Fruit fly (Drosophila melanogaster) whole organism, embryonic: ENCODE measurements around the gene CG33941.
A peak's percentile ranks its signal among the peaks of the same experiment; 100 is the strongest.

Source experiments
- Antp ChIP-seq: fragments of 200-800 bp; sonication (Bioruptor generic); optimal IDR thresholded peaks from 3 replicates; lab custom pipeline; 2016; ENCODE audit warnings: missing biosample characterization, missing genetic modification characterization
- Asciz ChIP-seq: fragments of 200-800 bp; sonication (Bioruptor generic); optimal IDR thresholded peaks from 2 replicates; lab custom pipeline; 2017; ENCODE audit warnings: missing biosample characterization, mild to moderate bottlenecking, missing genetic modification characterization, missing genetic modification reagents
- CG10274 ChIP-seq: fragments of 200-800 bp; sonication (Bioruptor generic); optimal IDR thresholded peaks from 3 replicates; lab custom pipeline; 2017; ENCODE audit warnings: missing biosample characterization, mild to moderate bottlenecking, missing genetic modification characterization
- CG12236 ChIP-seq: fragments of 200-800 bp; sonication (Bioruptor generic); optimal IDR thresholded peaks from 2 replicates; lab custom pipeline; 2016; ENCODE audit warnings: missing biosample characterization, missing genetic modification characterization
- CG12659 ChIP-seq: fragments of 200-800 bp; sonication (Bioruptor generic); optimal IDR thresholded peaks from 3 replicates; lab custom pipeline; 2017; ENCODE audit warnings: mild to moderate bottlenecking, missing biosample characterization, missing genetic modification reagents, missing genetic modification characterization
- CG15696 ChIP-seq: fragments of 200-800 bp; sonication (Bioruptor generic); optimal IDR thresholded peaks from 2 replicates; lab custom pipeline; 2019; ENCODE audit warnings: missing biosample characterization, mild to moderate bottlenecking, missing genetic modification characterization, moderate library complexity
- CG1647 ChIP-seq: fragments of 200-800 bp; sonication (Bioruptor generic); optimal IDR thresholded peaks from 3 replicates; lab custom pipeline; 2016; ENCODE audit warnings: missing biosample characterization, missing genetic modification characterization
- CG16813 ChIP-seq: fragments of 200-800 bp; sonication (Bioruptor generic); IDR thresholded peaks from 3 replicates; pipeline ENCODE4 v1.3.6; 2022; ENCODE audit warnings: missing biosample characterization, missing genetic modification characterization; ENCODE audit not compliant: partially characterized antibody
- CG17385 ChIP-seq: fragments of 200-800 bp; sonication (Bioruptor generic); optimal IDR thresholded peaks from 3 replicates; lab custom pipeline; 2018; ENCODE audit warnings: missing biosample characterization, mild to moderate bottlenecking, missing genetic modification characterization
- CG17568 ChIP-seq: fragments of 200-800 bp; sonication (Bioruptor generic); optimal IDR thresholded peaks from 2 replicates; lab custom pipeline; 2018; ENCODE audit warnings: missing biosample characterization, mild to moderate bottlenecking, missing genetic modification characterization, moderate library complexity
- CG1832 ChIP-seq: fragments of 200-800 bp; sonication (Bioruptor generic); optimal IDR thresholded peaks from 2 replicates; lab custom pipeline; 2017; ENCODE audit warnings: missing biosample characterization, mild to moderate bottlenecking, missing genetic modification characterization, inconsistent platforms
- CG2202 ChIP-seq: fragments of 200-800 bp; sonication (Bioruptor generic); optimal IDR thresholded peaks from 2 replicates; lab custom pipeline; 2018; ENCODE audit warnings: missing biosample characterization, mild to moderate bottlenecking, missing genetic modification characterization
- CG34376 ChIP-seq: fragments of 200-800 bp; sonication (Bioruptor generic); optimal IDR thresholded peaks from 2 replicates; lab custom pipeline; 2018; ENCODE audit warnings: missing biosample characterization, mild to moderate bottlenecking, missing genetic modification characterization
- CG43689 ChIP-seq: fragments of 200-800 bp; sonication (Bioruptor generic); IDR thresholded peaks from 2 replicates; pipeline ENCODE4 v1.3.6; 2022; ENCODE audit warnings: missing biosample characterization, missing genetic modification characterization
- CG4820 ChIP-seq: fragments of 200-800 bp; sonication (Bioruptor generic); optimal IDR thresholded peaks from 3 replicates; lab custom pipeline; 2016; ENCODE audit warnings: missing biosample characterization, missing genetic modification characterization
- CG8944 ChIP-seq: fragments of 200-800 bp; sonication (Bioruptor generic); optimal IDR thresholded peaks from 3 replicates; lab custom pipeline; 2016; ENCODE audit warnings: missing biosample characterization, missing genetic modification characterization
- CG9609 ChIP-seq: fragments of 200-800 bp; sonication (Bioruptor generic); optimal IDR thresholded peaks from 3 replicates; lab custom pipeline; 2016; ENCODE audit warnings: missing biosample characterization, missing genetic modification characterization
- Camta ChIP-seq: fragments of 200-800 bp; sonication (Bioruptor generic); optimal IDR thresholded peaks from 2 replicates; lab custom pipeline; 2016; ENCODE audit warnings: missing biosample characterization, missing genetic modification characterization
- Dfd ChIP-seq, 2 experiments: fragments of >200 bp; optimal IDR thresholded peaks; 2 replicates each; lab custom pipeline; 2017; ENCODE audit warnings: missing biosample characterization in 2 of 2, missing genetic modification characterization in 2 of 2
- Dip2 ChIP-seq: fragments of 200-800 bp; sonication (Bioruptor generic); IDR thresholded peaks from 2 replicates; pipeline ENCODE4 v1.3.6; 2022; ENCODE audit warnings: missing biosample characterization, missing genetic modification characterization
- Ets97D ChIP-seq: fragments of 200-800 bp; sonication (Bioruptor generic); optimal IDR thresholded peaks from 3 replicates; lab custom pipeline; 2016; ENCODE audit warnings: missing biosample characterization, missing genetic modification characterization
- Fer1 ChIP-seq: fragments of 200-800 bp; sonication (Bioruptor generic); optimal IDR thresholded peaks from 2 replicates; lab custom pipeline; 2017; ENCODE audit warnings: missing biosample characterization, mild to moderate bottlenecking, missing genetic modification characterization
- GATAe ChIP-seq: fragments of 200-800 bp; sonication (Bioruptor generic); conservative IDR thresholded peaks from 2 replicates; pipeline ENCODE4 v1.3.6; 2022; ENCODE audit warnings: missing biosample characterization, missing genetic modification characterization
- HLH3B ChIP-seq: fragments of 200-800 bp; sonication (Bioruptor generic); IDR thresholded peaks from 2 replicates; pipeline ENCODE4 v1.3.6; 2022; ENCODE audit warnings: missing biosample characterization, missing genetic modification characterization
- HLHmδ ChIP-seq: fragments of 200-800 bp; sonication (Bioruptor generic); optimal IDR thresholded peaks from 2 replicates; lab custom pipeline; 2018; ENCODE audit warnings: missing biosample characterization, mild to moderate bottlenecking, missing genetic modification characterization, moderate library complexity
- Hr39 ChIP-seq: fragments of >200 bp; optimal IDR thresholded peaks from 2 replicates; lab custom pipeline; 2017
- Hsf ChIP-seq: fragments of 200-800 bp; sonication (Bioruptor generic); optimal IDR thresholded peaks from 3 replicates; lab custom pipeline; 2016; ENCODE audit warnings: missing biosample characterization, missing genetic modification characterization
- Mrtf ChIP-seq: fragments of 200-800 bp; sonication (Bioruptor generic); IDR thresholded peaks from 3 replicates; pipeline ENCODE4 v1.3.6; 2022; ENCODE audit warnings: missing biosample characterization, missing genetic modification characterization
- Oaz ChIP-seq: fragments of 200-800 bp; sonication (Bioruptor generic); IDR thresholded peaks from 2 replicates; pipeline ENCODE4 v1.3.6; 2022; ENCODE audit warnings: missing biosample characterization, missing genetic modification characterization
- Oli ChIP-seq: fragments of 200-800 bp; sonication (Bioruptor generic); optimal IDR thresholded peaks from 2 replicates; lab custom pipeline; 2018; ENCODE audit warnings: missing biosample characterization, mild to moderate bottlenecking, missing genetic modification characterization, moderate library complexity
- Poxn ChIP-seq: fragments of 200-800 bp; sonication (Bioruptor generic); IDR thresholded peaks from 2 replicates; pipeline ENCODE4 v1.3.6; 2022; ENCODE audit warnings: missing biosample characterization, missing genetic modification characterization
- Xrp1 ChIP-seq: fragments of 200-800 bp; sonication (Bioruptor generic); IDR thresholded peaks from 2 replicates; pipeline ENCODE4 v1.3.6; 2022; ENCODE audit warnings: missing biosample characterization, missing genetic modification characterization
- bigmax ChIP-seq: fragments of 200-800 bp; sonication (Bioruptor generic); optimal IDR thresholded peaks from 2 replicates; lab custom pipeline; 2018; ENCODE audit warnings: missing biosample characterization, mild to moderate bottlenecking, missing genetic modification characterization
- eyg ChIP-seq: fragments of 200-800 bp; sonication (Bioruptor generic); optimal IDR thresholded peaks from 3 replicates; lab custom pipeline; 2016; ENCODE audit warnings: missing biosample characterization, missing genetic modification characterization
- gfzf ChIP-seq: fragments of 200-800 bp; sonication (Bioruptor generic); optimal IDR thresholded peaks from 2 replicates; lab custom pipeline; 2016; ENCODE audit warnings: missing biosample characterization, mild to moderate bottlenecking, missing genetic modification characterization, moderate library complexity
- hbn ChIP-seq: fragments of 200-800 bp; sonication (Bioruptor generic); IDR thresholded peaks from 2 replicates; pipeline ENCODE4 v1.3.6; 2022; ENCODE audit warnings: missing biosample characterization, missing genetic modification characterization; ENCODE audit not compliant: partially characterized antibody
- hkb ChIP-seq, 2 experiments: fragments of 200-800 bp in 1 of 2; fragments of >200 bp in 1 of 2; sonication (Bioruptor generic) in 1 of 2; IDR thresholded peaks in 1 of 2; optimal IDR thresholded peaks in 1 of 2; 2 replicates each; pipeline versions ENCODE4 v1.3.6 to Lab custom; 2017 to 2022; ENCODE audit warnings: missing biosample characterization in 1 of 2, missing genetic modification characterization in 1 of 2
- hth ChIP-seq: fragments of >200 bp; optimal IDR thresholded peaks from 2 replicates; lab custom pipeline; 2017; ENCODE audit warnings: inconsistent platforms
- ind ChIP-seq: fragments of 200-800 bp; sonication (Bioruptor generic); optimal IDR thresholded peaks from 3 replicates; lab custom pipeline; 2016; ENCODE audit warnings: missing biosample characterization, missing genetic modification characterization
- kni ChIP-seq: fragments of 200-800 bp; sonication (Bioruptor generic); optimal IDR thresholded peaks from 3 replicates; lab custom pipeline; 2017; ENCODE audit warnings: mild to moderate bottlenecking, missing biosample characterization, missing genetic modification reagents, missing genetic modification characterization
- luna ChIP-seq: fragments of 200-800 bp; sonication (Bioruptor generic); optimal IDR thresholded peaks from 2 replicates; lab custom pipeline; 2016; ENCODE audit warnings: missing biosample characterization, missing genetic modification characterization
- rib ChIP-seq: fragments of 200-800 bp; sonication (Bioruptor generic); IDR thresholded peaks from 2 replicates; pipeline ENCODE4 v1.3.6; 2022; ENCODE audit warnings: missing biosample characterization, missing genetic modification characterization
- run ChIP-seq: fragments of 200-800 bp; sonication (Bioruptor generic); optimal IDR thresholded peaks from 3 replicates; lab custom pipeline; 2018; ENCODE audit warnings: missing biosample characterization, mild to moderate bottlenecking, missing genetic modification characterization
- schlank ChIP-seq: fragments of 200-800 bp; sonication (Bioruptor generic); optimal IDR thresholded peaks from 2 replicates; lab custom pipeline; 2018; ENCODE audit warnings: missing biosample characterization, mild to moderate bottlenecking, missing genetic modification characterization
- stwl ChIP-seq: fragments of 200-800 bp; sonication (Bioruptor generic); optimal IDR thresholded peaks from 3 replicates; lab custom pipeline; 2018; ENCODE audit warnings: missing biosample characterization, mild to moderate bottlenecking, missing genetic modification characterization, moderate library complexity
- tgo ChIP-seq: fragments of 200-800 bp; sonication (Bioruptor generic); IDR thresholded peaks from 3 replicates; pipeline ENCODE4 v1.3.6; 2022; ENCODE audit warnings: missing biosample characterization, missing genetic modification characterization
- tna ChIP-seq: fragments of 200-800 bp; sonication (Bioruptor generic); IDR thresholded peaks from 2 replicates; pipeline ENCODE4 v1.3.6; 2022; ENCODE audit warnings: missing biosample characterization, missing genetic modification characterization; ENCODE audit not compliant: partially characterized antibody
- trem ChIP-seq: fragments of 200-800 bp; optimal IDR thresholded peaks from 3 replicates; lab custom pipeline; 2019; ENCODE audit warnings: missing biosample characterization, mild to moderate bottlenecking, missing genetic modification characterization, moderate library complexity
- ttk ChIP-seq: fragments of 200-800 bp; sonication (Bioruptor generic); IDR thresholded peaks from 2 replicates; pipeline ENCODE4 v2.1.2; 2022; ENCODE audit warnings: missing biosample characterization, missing genetic modification characterization
- vvl ChIP-seq: fragments of 200-800 bp; sonication (Bioruptor generic); IDR thresholded peaks from 2 replicates; pipeline ENCODE4 v1.3.6; 2022; ENCODE audit warnings: missing biosample characterization, missing genetic modification characterization

The CG33941 gene

dm6 chr4:488828-489560, 21.7 kb downstream of the CG33941 start, which contains the start of gene Asator (continued):
- peak; percentile 48 for TF ChIP-seq CG4820 (GFP tag; lab: Kevin White, UChicago)
- no peak for TF ChIP-seq luna (GFP tag; lab: Kevin White, UChicago)
- no peak for TF ChIP-seq GATAe (GFP tag; lab: Robert Waterston, UW)
- TF ChIP-seq Asciz: no peak
- TF ChIP-seq Mrtf (GFP tag; lab: Robert Waterston, UW): no peak; the same call in 2 of the 3 replicates
- no peak for TF ChIP-seq Dfd (GFP tag; optimal IDR thresholded peaks at IDR 0.05; lab: Kevin White, UChicago)
- TF ChIP-seq Fer1 (GFP tag; lab: Kevin White, UChicago): peak; percentile 75
- TF ChIP-seq CG16813 (GFP tag; lab: Robert Waterston, UW): no peak
- no peak for TF ChIP-seq Poxn (GFP tag; lab: Robert Waterston, UW)
- no peak for TF ChIP-seq CG43689
- TF ChIP-seq Antp: peak; percentile 86
- no peak for TF ChIP-seq tna
- TF ChIP-seq Hr39: no peak
- peak; percentile 49 for TF ChIP-seq vvl
- TF ChIP-seq HLHmδ: no peak
- no peak for TF ChIP-seq eyg (GFP tag; lab: Kevin White, UChicago)
- TF ChIP-seq CG1832 (GFP tag; lab: Kevin White, UChicago): no peak
- peak; percentile 91 for TF ChIP-seq kni (GFP tag; lab: Kevin White, UChicago)
- TF ChIP-seq CG12236 (GFP tag; lab: Kevin White, UChicago): peak; percentile 56
- TF ChIP-seq tgo (GFP tag; lab: Robert Waterston, UW): peak; percentile 42; the same call in 2 of the 3 replicates
- TF ChIP-seq CG2202 (tag; lab: Kevin White, UChicago): peak; percentile 3
- TF ChIP-seq Camta (GFP tag; lab: Kevin White, UChicago): peak; percentile 29
- no peak for TF ChIP-seq bigmax (GFP tag; lab: Kevin White, UChicago)
- TF ChIP-seq CG17385 (GFP tag; lab: Kevin White, UChicago): peak; percentile 49
- TF ChIP-seq CG12659 (GFP tag; lab: Kevin White, UChicago): peak; percentile 40
- peak; percentile 4 for TF ChIP-seq run (tag; lab: Kevin White, UChicago)
- TF ChIP-seq gfzf: no peak
- peak; percentile 73 for TF ChIP-seq CG8944 (GFP tag; lab: Kevin White, UChicago)
- no peak for TF ChIP-seq Dip2 (GFP tag; lab: Robert Waterston, UW)
- TF ChIP-seq CG9609: peak; percentile 77
- TF ChIP-seq Oli: peak; percentile 47
- TF ChIP-seq CG1647 (GFP tag; lab: Kevin White, UChicago): peak; percentile 34
- peak; percentile 24 for TF ChIP-seq Ets97D (GFP tag; lab: Kevin White, UChicago)
- TF ChIP-seq CG10274 (GFP tag; lab: Kevin White, UChicago): peak; percentile 100
- TF ChIP-seq CG15696 (tag; lab: Kevin White, UChicago): peak; percentile 39
- no peak; the same call in 1 of the 2 replicates for TF ChIP-seq ttk (GFP tag; lab: Robert Waterston, UW)
- TF ChIP-seq hth (lab: Kevin White, UChicago): no peak
- no peak for TF ChIP-seq hbn (GFP tag; lab: Robert Waterston, UW)
- peak; percentile 54; the same call in 1 of the 2 replicates for TF ChIP-seq rib (GFP tag; lab: Robert Waterston, UW)
- no peak for TF ChIP-seq hkb (optimal IDR thresholded peaks at IDR 0.05; lab: Kevin White, UChicago)
- peak; percentile 65 for TF ChIP-seq hkb (GFP tag; IDR thresholded peaks at IDR 0.05; lab: Robert Waterston, UW)
- TF ChIP-seq schlank: peak; percentile 48
- peak; percentile 61; the same call in 1 of the 2 replicates for TF ChIP-seq HLH3B
- no peak for TF ChIP-seq Oaz (GFP tag; lab: Robert Waterston, UW)
- peak; percentile 46 for TF ChIP-seq CG34376 (GFP tag; lab: Kevin White, UChicago)
- TF ChIP-seq CG17568 (GFP tag; lab: Kevin White, UChicago): no peak
- no peak for TF ChIP-seq stwl (tag; lab: Kevin White, UChicago)
- TF ChIP-seq Xrp1 (GFP tag; lab: Robert Waterston, UW): peak; percentile 72; the same call in 1 of the 2 replicates
- peak; percentile 40 for TF ChIP-seq trem (tag; lab: Kevin White, UChicago)
- TF ChIP-seq Hsf (GFP tag; lab: Kevin White, UChicago): peak; percentile 67
- TF ChIP-seq ind: peak; percentile 73
